Fruit fly (Drosophila melanogaster) whole organism, embryonic: ENCODE results near the gene CG34002.

ENCODE experiments used
- Ada2b ChIP-seq: fragments of 200-800 bp; sonication (Bioruptor generic); IDR thresholded peaks from 2 replicates; pipeline ENCODE4 v1.3.6; 2022; ENCODE audit warnings: missing biosample characterization, missing genetic modification characterization
- Adf1 ChIP-seq: fragments of 200-800 bp; sonication (Bioruptor generic); IDR thresholded peaks from 2 replicates; pipeline ENCODE4 v1.3.6; 2022; ENCODE audit warnings: missing biosample characterization, missing genetic modification characterization
- Atf3 ChIP-seq: fragments of 200-800 bp; sonication (Bioruptor generic); optimal IDR thresholded peaks from 3 replicates; lab custom pipeline; 2016; ENCODE audit warnings: missing biosample characterization, missing genetic modification characterization
- CG10274 ChIP-seq: fragments of 200-800 bp; sonication (Bioruptor generic); optimal IDR thresholded peaks from 3 replicates; lab custom pipeline; 2017; ENCODE audit warnings: missing biosample characterization, mild to moderate bottlenecking, missing genetic modification characterization
- CG10366 ChIP-seq: fragments of 200-800 bp; sonication (Bioruptor generic); IDR thresholded peaks from 2 replicates; pipeline ENCODE4 v1.3.6; 2022; ENCODE audit warnings: missing biosample characterization, missing genetic modification characterization
- CG10959 ChIP-seq: fragments of 200-800 bp; sonication (Bioruptor generic); IDR thresholded peaks from 2 replicates; pipeline ENCODE4 v1.3.6; 2022; ENCODE audit warnings: missing biosample characterization, missing genetic modification characterization
- CG12071 ChIP-seq: fragments of 200-800 bp; sonication (Bioruptor generic); optimal IDR thresholded peaks from 3 replicates; lab custom pipeline; 2018; ENCODE audit warnings: missing biosample characterization, mild to moderate bottlenecking, missing genetic modification characterization
- CG12942 ChIP-seq: fragments of 200-800 bp; sonication (Bioruptor generic); optimal IDR thresholded peaks from 3 replicates; lab custom pipeline; 2016; ENCODE audit warnings: missing biosample characterization, missing genetic modification characterization
- CG14710 ChIP-seq: fragments of 200-800 bp; sonication (Bioruptor generic); optimal IDR thresholded peaks from 3 replicates; lab custom pipeline; 2019; ENCODE audit warnings: missing biosample characterization, mild to moderate bottlenecking, missing genetic modification characterization, moderate library complexity
- CG1529 ChIP-seq: fragments of 200-800 bp; sonication (Bioruptor generic); optimal IDR thresholded peaks from 3 replicates; lab custom pipeline; 2018; ENCODE audit warnings: missing biosample characterization, missing genetic modification characterization
- CG17328 ChIP-seq: fragments of 200-800 bp; sonication (Bioruptor generic); IDR thresholded peaks from 2 replicates; pipeline ENCODE4 v1.3.6; 2022; ENCODE audit warnings: missing biosample characterization, missing genetic modification characterization
- CG31224 ChIP-seq: fragments of 200-800 bp; sonication (Bioruptor generic); IDR thresholded peaks from 2 replicates; pipeline ENCODE4 v1.3.6; 2022; ENCODE audit warnings: missing biosample characterization, missing genetic modification characterization
- CG32532 ChIP-seq: fragments of 200-800 bp; sonication (Bioruptor generic); IDR thresholded peaks from 2 replicates; pipeline ENCODE4 v1.3.6; 2022; ENCODE audit warnings: missing biosample characterization, missing genetic modification characterization
- CG34422 ChIP-seq: fragments of 200-800 bp; sonication (Bioruptor generic); IDR thresholded peaks from 3 replicates; pipeline ENCODE4 v1.3.6; 2022; ENCODE audit warnings: missing biosample characterization, missing genetic modification characterization
- CG4282 ChIP-seq: fragments of 200-800 bp; sonication (Bioruptor generic); optimal IDR thresholded peaks from 2 replicates; lab custom pipeline; 2016; ENCODE audit warnings: missing biosample characterization, missing genetic modification characterization
- CG7372 ChIP-seq: fragments of 200-800 bp; sonication (Bioruptor generic); IDR thresholded peaks from 2 replicates; pipeline ENCODE4 v1.3.6; 2022; ENCODE audit warnings: missing biosample characterization, missing genetic modification characterization
- CG7556 ChIP-seq: fragments of 200-800 bp; sonication (Bioruptor generic); optimal IDR thresholded peaks from 2 replicates; lab custom pipeline; 2017; ENCODE audit warnings: missing biosample characterization, mild to moderate bottlenecking, missing genetic modification characterization
- CG7745 ChIP-seq: fragments of 200-800 bp; sonication (Bioruptor generic); optimal IDR thresholded peaks from 2 replicates; lab custom pipeline; 2018; ENCODE audit warnings: missing biosample characterization, mild to moderate bottlenecking, missing genetic modification characterization, moderate library complexity
- CG9215 ChIP-seq: fragments of 200-800 bp; sonication (Bioruptor generic); IDR thresholded peaks from 2 replicates; pipeline ENCODE4 v1.3.6; 2022; ENCODE audit warnings: missing biosample characterization, missing genetic modification characterization
- CrebB ChIP-seq: fragments of 200-800 bp; sonication (Bioruptor generic); optimal IDR thresholded peaks from 3 replicates; lab custom pipeline; 2018; ENCODE audit warnings: missing biosample characterization, mild to moderate bottlenecking, missing genetic modification characterization
- D ChIP-seq, 2 experiments: fragments of 200-800 bp in 1 of 2; fragments of >200 bp in 1 of 2; sonication (Bioruptor generic) in 1 of 2; optimal IDR thresholded peaks; 2 replicates in 1 of 2; 3 replicates in 1 of 2; lab custom pipeline; 2017; ENCODE audit warnings: mild to moderate bottlenecking in 1 of 2, missing biosample characterization in 1 of 2, missing genetic modification characterization in 1 of 2, missing genetic modification reagents in 1 of 2
- E2f2 ChIP-seq: fragments of 200-800 bp; sonication (Bioruptor generic); IDR thresholded peaks from 2 replicates; pipeline ENCODE4 v1.3.6; 2022; ENCODE audit warnings: missing biosample characterization, missing genetic modification characterization
- Ets97D ChIP-seq: fragments of 200-800 bp; sonication (Bioruptor generic); optimal IDR thresholded peaks from 3 replicates; lab custom pipeline; 2016; ENCODE audit warnings: missing biosample characterization, missing genetic modification characterization
- HLH54F ChIP-seq: fragments of 200-800 bp; sonication (Bioruptor generic); optimal IDR thresholded peaks from 3 replicates; lab custom pipeline; 2016; ENCODE audit warnings: missing biosample characterization, missing genetic modification characterization
- Max ChIP-seq: fragments of 200-800 bp; sonication (Bioruptor generic); optimal IDR thresholded peaks from 2 replicates; lab custom pipeline; 2016; ENCODE audit warnings: missing biosample characterization, mild to moderate bottlenecking, missing genetic modification characterization
- Optix ChIP-seq: fragments of 200-800 bp; sonication (Bioruptor generic); IDR thresholded peaks from 3 replicates; pipeline ENCODE4 v1.3.6; 2022; ENCODE audit warnings: missing biosample characterization, missing genetic modification characterization
- Six4 ChIP-seq: fragments of 200-800 bp; sonication (Bioruptor generic); optimal IDR thresholded peaks from 2 replicates; lab custom pipeline; 2016; ENCODE audit warnings: missing biosample characterization, missing genetic modification characterization
- ara ChIP-seq: fragments of 200-800 bp; sonication (Bioruptor generic); IDR thresholded peaks from 2 replicates; pipeline ENCODE4 v1.3.6; 2022; ENCODE audit warnings: missing biosample characterization, missing genetic modification characterization
- ase ChIP-seq: fragments of 200-800 bp; sonication (Bioruptor generic); IDR thresholded peaks from 3 replicates; pipeline ENCODE4 v1.3.6; 2022; ENCODE audit warnings: missing biosample characterization, missing genetic modification characterization
- ash1 ChIP-seq: fragments of 200-800 bp; sonication (Bioruptor generic); optimal IDR thresholded peaks from 2 replicates; lab custom pipeline; 2018; ENCODE audit warnings: missing biosample characterization, mild to moderate bottlenecking, missing genetic modification characterization
- bbx ChIP-seq: fragments of 200-800 bp; sonication (Bioruptor generic); IDR thresholded peaks from 2 replicates; pipeline ENCODE4 v1.3.6; 2022; ENCODE audit warnings: missing biosample characterization, missing genetic modification characterization; ENCODE audit not compliant: partially characterized antibody
- bigmax ChIP-seq: fragments of 200-800 bp; sonication (Bioruptor generic); optimal IDR thresholded peaks from 2 replicates; lab custom pipeline; 2018; ENCODE audit warnings: missing biosample characterization, mild to moderate bottlenecking, missing genetic modification characterization
- cas ChIP-seq: fragments of 200-800 bp; sonication (Bioruptor generic); IDR thresholded peaks from 2 replicates; pipeline ENCODE4 v1.3.6; 2022; ENCODE audit warnings: missing biosample characterization, missing genetic modification characterization
- crc ChIP-seq: fragments of 200-800 bp; sonication (Bioruptor generic); optimal IDR thresholded peaks from 2 replicates; lab custom pipeline; 2016; ENCODE audit warnings: missing biosample characterization, missing genetic modification characterization
- dysf ChIP-seq: fragments of 200-800 bp; sonication (Bioruptor generic); IDR thresholded peaks from 3 replicates; pipeline ENCODE4 v1.3.6; 2022; ENCODE audit warnings: missing biosample characterization, missing genetic modification characterization
- exex ChIP-seq: fragments of 200-800 bp; sonication (Bioruptor generic); optimal IDR thresholded peaks from 4 replicates; lab custom pipeline; 2018; ENCODE audit warnings: missing biosample characterization, mild to moderate bottlenecking, missing genetic modification characterization, moderate library complexity
- fd64A ChIP-seq: fragments of 200-800 bp; sonication (Bioruptor generic); optimal IDR thresholded peaks from 3 replicates; lab custom pipeline; 2018; ENCODE audit warnings: missing biosample characterization, mild to moderate bottlenecking, missing genetic modification characterization
- ham ChIP-seq: fragments of 200-800 bp; sonication (Bioruptor generic); IDR thresholded peaks from 2 replicates; pipeline ENCODE4 v1.3.6; 2022; ENCODE audit warnings: missing biosample characterization, missing genetic modification characterization
- her ChIP-seq: fragments of 200-800 bp; sonication (Bioruptor generic); optimal IDR thresholded peaks from 2 replicates; lab custom pipeline; 2016; ENCODE audit warnings: missing biosample characterization, missing genetic modification characterization
- knrl ChIP-seq: fragments of 200-800 bp; sonication (Bioruptor generic); IDR thresholded peaks from 3 replicates; pipeline ENCODE4 v1.3.6; 2022; ENCODE audit warnings: missing biosample characterization, missing genetic modification characterization; ENCODE audit not compliant: partially characterized antibody
- luna ChIP-seq: fragments of 200-800 bp; sonication (Bioruptor generic); optimal IDR thresholded peaks from 2 replicates; lab custom pipeline; 2016; ENCODE audit warnings: missing biosample characterization, missing genetic modification characterization
- pfk ChIP-seq: fragments of 200-800 bp; sonication (Bioruptor generic); optimal IDR thresholded peaks from 2 replicates; lab custom pipeline; 2018; ENCODE audit warnings: missing biosample characterization, mild to moderate bottlenecking, missing genetic modification characterization, moderate library complexity
- psq ChIP-seq: fragments of 200-800 bp; sonication (Bioruptor generic); optimal IDR thresholded peaks from 2 replicates; lab custom pipeline; 2017; ENCODE audit warnings: missing biosample characterization, missing genetic modification characterization
- pzg ChIP-seq: fragments of 200-800 bp; sonication (Bioruptor generic); optimal IDR thresholded peaks from 3 replicates; lab custom pipeline; 2018; ENCODE audit warnings: missing biosample characterization, mild to moderate bottlenecking, missing genetic modification characterization, moderate library complexity
- ranshi ChIP-seq: fragments of 200-800 bp; sonication (Bioruptor generic); IDR thresholded peaks from 2 replicates; pipeline ENCODE4 v1.3.6; 2022; ENCODE audit warnings: missing biosample characterization, missing genetic modification characterization
- scrt ChIP-seq: fragments of 200-800 bp; sonication (Bioruptor generic); optimal IDR thresholded peaks from 2 replicates; lab custom pipeline; 2018; ENCODE audit warnings: missing biosample characterization, mild to moderate bottlenecking, missing genetic modification characterization, moderate library complexity
- tll ChIP-seq, 2 experiments: fragments of 200-800 bp in 1 of 2; fragments of >200 bp in 1 of 2; sonication (Bioruptor generic) in 1 of 2; optimal IDR thresholded peaks; 2 replicates each; lab custom pipeline; 2017 to 2019; ENCODE audit warnings: missing biosample characterization in 2 of 2, missing genetic modification characterization in 2 of 2, mild to moderate bottlenecking in 1 of 2, moderate library complexity in 1 of 2
- wdn ChIP-seq: fragments of 200-800 bp; sonication (Bioruptor generic); IDR thresholded peaks from 2 replicates; pipeline ENCODE4 v1.3.6; 2022; ENCODE audit warnings: missing biosample characterization, missing genetic modification characterization
- zen2 ChIP-seq: fragments of 200-800 bp; sonication (Bioruptor generic); IDR thresholded peaks from 3 replicates; pipeline ENCODE4 v1.3.6; 2022; ENCODE audit warnings: missing biosample characterization, missing genetic modification characterization; ENCODE audit not compliant: partially characterized antibody

Gene CG34002

dm6 chr3L:17856655-17857479 lies 1.4 kb upstream of the CG34002 start, which contains the start of gene CG5535 (continued):
- peak; percentile 68 for TF ChIP-seq CG1529
- no peak for TF ChIP-seq CG10274
- TF ChIP-seq tll (GFP tag; optimal IDR thresholded peaks at IDR 0.05; lab: Kevin White, UChicago), result peak in 1 of 2 experiments; percentile 6
- peak; percentile 48 for TF ChIP-seq ranshi (GFP tag; lab: Robert Waterston, UW)
- peak; percentile 72 for TF ChIP-seq her (GFP tag; lab: Kevin White, UChicago)
- peak; percentile 58 for TF ChIP-seq CG9215
- peak; percentile 76 for TF ChIP-seq wdn (GFP tag; lab: Robert Waterston, UW)
- peak; percentile 69 for TF ChIP-seq CG10366
- no peak for TF ChIP-seq luna (GFP tag; lab: Kevin White, UChicago)
- TF ChIP-seq pfk (GFP tag; lab: Kevin White, UChicago), result no peak
- TF ChIP-seq CG7745 (tag; lab: Kevin White, UChicago), result no peak
- peak; percentile 62 for TF ChIP-seq CG34422 (GFP tag; lab: Robert Waterston, UW)
- peak; percentile 71 for TF ChIP-seq CG32532 (GFP tag; lab: Robert Waterston, UW)
- peak; percentile 3 for TF ChIP-seq Atf3 (GFP tag; lab: Kevin White, UChicago)
- TF ChIP-seq bigmax (GFP tag; lab: Kevin White, UChicago), result no peak
- TF ChIP-seq CG12071 (GFP tag; lab: Kevin White, UChicago), result peak; percentile 63
- peak; percentile 26; the same call in 1 of the 2 replicates for TF ChIP-seq cas (GFP tag; lab: Robert Waterston, UW)
- TF ChIP-seq psq, result peak; percentile 36
- peak; percentile 43 for TF ChIP-seq HLH54F (GFP tag; lab: Kevin White, UChicago)
- peak; percentile 69 for TF ChIP-seq dysf
- no peak for TF ChIP-seq Ets97D (GFP tag; lab: Kevin White, UChicago)
- peak; percentile 37; the same call in 1 of the 2 replicates for TF ChIP-seq E2f2 (GFP tag; lab: Robert Waterston, UW)
- TF ChIP-seq CG7372 (GFP tag; lab: Robert Waterston, UW), result peak; percentile 52; the same call in 1 of the 2 replicates
- peak; percentile 28; the same call in 2 of the 3 replicates for TF ChIP-seq Optix (GFP tag; lab: Robert Waterston, UW)
- peak; percentile 48; the same call in 1 of the 2 replicates for TF ChIP-seq CG31224 (GFP tag; lab: Robert Waterston, UW)
- TF ChIP-seq pzg (GFP tag; lab: Kevin White, UChicago), result no peak
- no peak for TF ChIP-seq zen2 (GFP tag; lab: Robert Waterston, UW)
- no peak for TF ChIP-seq fd64A (GFP tag; lab: Kevin White, UChicago)
- no peak for TF ChIP-seq knrl (GFP tag; lab: Robert Waterston, UW)
- no peak for TF ChIP-seq ham (GFP tag; lab: Robert Waterston, UW)
- no peak for TF ChIP-seq D (optimal IDR thresholded peaks at IDR 0.05; lab: Kevin White, UChicago)
- TF ChIP-seq D (GFP tag; optimal IDR thresholded peaks at IDR 0.05; lab: Kevin White, UChicago), result peak; percentile 80
- peak; percentile 92 for TF ChIP-seq CG14710
- TF ChIP-seq Ada2b, result peak; percentile 33
- no peak for TF ChIP-seq bbx (GFP tag; lab: Robert Waterston, UW)
- TF ChIP-seq CG10959 (GFP tag; lab: Robert Waterston, UW), result peak; percentile 49; the same call in 1 of the 2 replicates
- TF ChIP-seq CG17328 (GFP tag; lab: Robert Waterston, UW), result peak; percentile 69
- TF ChIP-seq CrebB (tag; lab: Kevin White, UChicago), result no peak
- peak; percentile 62 for TF ChIP-seq ara (GFP tag; lab: Robert Waterston, UW)
- peak; percentile 28 for TF ChIP-seq crc (GFP tag; lab: Kevin White, UChicago)
- no peak for TF ChIP-seq Adf1 (GFP tag; lab: Robert Waterston, UW)
- TF ChIP-seq scrt, result peak; percentile 43
- peak; percentile 48 for TF ChIP-seq Max (GFP tag; lab: Kevin White, UChicago)
- peak; percentile 76 for TF ChIP-seq Six4 (GFP tag; lab: Kevin White, UChicago)
- TF ChIP-seq ase, result peak; percentile 53; the same call in 2 of the 3 replicates
- no peak for TF ChIP-seq CG4282
- TF ChIP-seq CG7556 (GFP tag; lab: Kevin White, UChicago), result peak; percentile 97
- TF ChIP-seq ash1 (GFP tag; lab: Kevin White, UChicago), result no peak
- TF ChIP-seq exex (tag; lab: Kevin White, UChicago), result peak; percentile 24
- peak; percentile 37 for TF ChIP-seq CG12942 (GFP tag; lab: Kevin White, UChicago)
